Fruit fly (Drosophila melanogaster): ENCODE data around the gene ldbr.
A peak's percentile ranks its signal among the peaks of the same experiment; 100 is the strongest.

The ldbr gene

dm6 chr3L:8137448-8137906 lies 15.8 kb downstream of the ldbr start, which contains the start of the genes Setx and mus301:
Setx (minus strand) TSS chr3L:8137498.
mus301 (plus strand) TSS chr3L:8137808.
- no peak for TF ChIP-seq Dfd (GFP tag; optimal IDR thresholded peaks at IDR 0.05)
- peak; percentile 74 for TF ChIP-seq CG32264 (GFP tag; optimal IDR thresholded peaks at IDR 0.05)
- peak; percentile 76 for TF ChIP-seq Sp1 (GFP tag; optimal IDR thresholded peaks at IDR 0.05)
- no peak for TF ChIP-seq N (GFP tag; optimal IDR thresholded peaks at IDR 0.05)
- TF ChIP-seq Hr78 (GFP tag; optimal IDR thresholded peaks at IDR 0.05) = no peak
- no peak for TF ChIP-seq pan (optimal IDR thresholded peaks at IDR 0.05)
- TF ChIP-seq tai (GFP tag; optimal IDR thresholded peaks at IDR 0.05) = no peak
- no peak for TF ChIP-seq GATAd (GFP tag; optimal IDR thresholded peaks at IDR 0.05)
- TF ChIP-seq Hnf4 (GFP tag; optimal IDR thresholded peaks at IDR 0.05) = no peak
- TF ChIP-seq HLH106 (tag; optimal IDR thresholded peaks at IDR 0.05) = peak; percentile 84
- no peak for TF ChIP-seq Hr83 (GFP tag; optimal IDR thresholded peaks at IDR 0.05; ENCODE audit: poor library complexity, severe bottlenecking)
- TF ChIP-seq ey (GFP tag; optimal IDR thresholded peaks at IDR 0.05) = peak; percentile 77
- no peak for TF ChIP-seq Jra (GFP tag; optimal IDR thresholded peaks at IDR 0.05)
- TF ChIP-seq dsf (GFP tag; optimal IDR thresholded peaks at IDR 0.05; ENCODE audit: borderline replicate concordance) = peak; percentile 68
- peak; percentile 84 for TF ChIP-seq rgr (GFP tag; optimal IDR thresholded peaks at IDR 0.05)
- TF ChIP-seq Rel (GFP tag; optimal IDR thresholded peaks at IDR 0.05) = no peak
- no peak for TF ChIP-seq Rel (tag; optimal IDR thresholded peaks at IDR 0.05)
- no peak for TF ChIP-seq usp (GFP tag; optimal IDR thresholded peaks at IDR 0.05)
- peak; percentile 87 for TF ChIP-seq h (GFP tag; optimal IDR thresholded peaks at IDR 0.05)
- TF ChIP-seq OdsH (GFP tag; optimal IDR thresholded peaks at IDR 0.05) = peak; percentile 72
- TF ChIP-seq br (GFP tag; optimal IDR thresholded peaks at IDR 0.05) = peak; percentile 82
- TF ChIP-seq Dif (GFP tag; optimal IDR thresholded peaks at IDR 0.05; ENCODE audit: partially characterized antibody) = no peak
- TF ChIP-seq sv (GFP tag; optimal IDR thresholded peaks at IDR 0.05) = peak; percentile 89
- TF ChIP-seq Myc (optimal IDR thresholded peaks at IDR 0.05) = peak; percentile 39
- TF ChIP-seq psq (GFP tag; optimal IDR thresholded peaks at IDR 0.05) = peak; percentile 76
- no peak for TF ChIP-seq dl (GFP tag; optimal IDR thresholded peaks at IDR 0.05; ENCODE audit: insufficient read depth in 1 of 2, partially characterized antibody in 2 of 2)
- peak; percentile 17 to 89 for TF ChIP-seq foxo (GFP tag; optimal IDR thresholded peaks at IDR 0.05)
- peak; percentile 76 for TF ChIP-seq CG9705 (GFP tag; optimal IDR thresholded peaks at IDR 0.05)

dm6 chr3L:8150284-8150683 lies 28.7 kb downstream of the ldbr start:
- no peak for TF ChIP-seq Hr83 (GFP tag; optimal IDR thresholded peaks at IDR 0.05; ENCODE audit: poor library complexity, severe bottlenecking)
- no peak for TF ChIP-seq jim (GFP tag; optimal IDR thresholded peaks at IDR 0.05)
- no peak for TF ChIP-seq HLH106 (tag; optimal IDR thresholded peaks at IDR 0.05)
- no peak for TF ChIP-seq Hnf4 (GFP tag; optimal IDR thresholded peaks at IDR 0.05)
- no peak for TF ChIP-seq Rel (GFP tag; optimal IDR thresholded peaks at IDR 0.05)
- TF ChIP-seq Rel (tag; optimal IDR thresholded peaks at IDR 0.05) = no peak
- TF ChIP-seq sage (GFP tag; optimal IDR thresholded peaks at IDR 0.05) = no peak
- no peak for TF ChIP-seq CG32264 (GFP tag; optimal IDR thresholded peaks at IDR 0.05)
- no peak for TF ChIP-seq Dif (GFP tag; optimal IDR thresholded peaks at IDR 0.05; ENCODE audit: partially characterized antibody)
- TF ChIP-seq dsf (GFP tag; optimal IDR thresholded peaks at IDR 0.05; ENCODE audit: borderline replicate concordance) = no peak
- no peak for TF ChIP-seq rgr (GFP tag; optimal IDR thresholded peaks at IDR 0.05)
- no peak for TF ChIP-seq lola (GFP tag; optimal IDR thresholded peaks at IDR 0.05)
- TF ChIP-seq Hr78 (GFP tag; optimal IDR thresholded peaks at IDR 0.05) = no peak
- no peak for TF ChIP-seq GATAd (GFP tag; optimal IDR thresholded peaks at IDR 0.05)
- no peak for TF ChIP-seq OdsH (GFP tag; optimal IDR thresholded peaks at IDR 0.05)

dm6 chr3L:8150812-8151211 lies 29.2 kb downstream of the ldbr start:
- TF ChIP-seq HLH106 (tag; optimal IDR thresholded peaks at IDR 0.05) = peak; percentile 23
- TF ChIP-seq usp (GFP tag; optimal IDR thresholded peaks at IDR 0.05) = no peak
- no peak for TF ChIP-seq sv (GFP tag; optimal IDR thresholded peaks at IDR 0.05)

- TF ChIP-seq brk (GFP tag; optimal IDR thresholded peaks at IDR 0.05) (no peak), br (GFP tag; optimal IDR thresholded peaks at IDR 0.05) (no peak), pan (optimal IDR thresholded peaks at IDR 0.05) (no peak), Mio (GFP tag; optimal IDR thresholded peaks at IDR 0.05) (no peak), usp (GFP tag; optimal IDR thresholded peaks at IDR 0.05) (no peak), Vsx2 (GFP tag; optimal IDR thresholded peaks at IDR 0.05; ENCODE audit: partially characterized antibody) (peak; percentile 67), Dif (GFP tag; optimal IDR thresholded peaks at IDR 0.05; ENCODE audit: partially characterized antibody) (peak; percentile 44), CrebA (GFP tag; optimal IDR thresholded peaks at IDR 0.05; ENCODE audit: borderline replicate concordance) (peak; percentile 20), Jra (GFP tag; optimal IDR thresholded peaks at IDR 0.05) (no peak), HLH106 (tag; optimal IDR thresholded peaks at IDR 0.05) (no peak), Rel (GFP tag; optimal IDR thresholded peaks at IDR 0.05) (peak; percentile 76), Rel (tag; optimal IDR thresholded peaks at IDR 0.05) (no peak), Sp1 (GFP tag; optimal IDR thresholded peaks at IDR 0.05) (peak; percentile 6), CG32264 (GFP tag; optimal IDR thresholded peaks at IDR 0.05) (no peak), sage (GFP tag; optimal IDR thresholded peaks at IDR 0.05) (no peak), ey (GFP tag; optimal IDR thresholded peaks at IDR 0.05) (no peak), dl (GFP tag; optimal IDR thresholded peaks at IDR 0.05; ENCODE audit: insufficient read depth in 1 of 2, partially characterized antibody in 2 of 2) (peak; percentile 79 to 83), sv (GFP tag; optimal IDR thresholded peaks at IDR 0.05) (no peak)
Measured at dm6 chr3L:8151727-8152199, 30.1 kb downstream of the ldbr start, which contains the start of gene CG13676. CG13676 (minus strand) TSS chr3L:8151813.

Data from whole organism, wandering third instar larva.